Worm (Caenorhabditis elegans): ENCODE data around the gene exc-9.
A peak's percentile ranks its signal among the peaks of the same experiment; 100 is the strongest.

The exc-9 gene

ce11 chrIV:7956643-7957317, 16.0 kb upstream of the exc-9 start, which contains the start of gene csr-1:
TSS of gene csr-1 (plus strand) at chrIV:7957267.
- no peak for TF ChIP-seq mab-5 (tag; optimal IDR thresholded peaks at IDR 0.05)
- no peak for TF ChIP-seq unc-62 (GFP tag; optimal IDR thresholded peaks at IDR 0.05)
- no peak for TF ChIP-seq bed-3 (GFP tag; optimal IDR thresholded peaks at IDR 0.05)
- no peak for TF ChIP-seq mls-2 (tag; optimal IDR thresholded peaks at IDR 0.05)
- no peak for TF ChIP-seq sem-2 (GFP tag; optimal IDR thresholded peaks at IDR 0.05)
- no peak for TF ChIP-seq ztf-11 (tag; optimal IDR thresholded peaks at IDR 0.05)
- no peak for TF ChIP-seq zip-8 (tag; optimal IDR thresholded peaks at IDR 0.05)
- TF ChIP-seq nhr-12 (tag; optimal IDR thresholded peaks at IDR 0.05) = no peak
- no peak for TF ChIP-seq flh-1 (GFP tag; optimal IDR thresholded peaks at IDR 0.05)
- no peak for TF ChIP-seq snpc-4 (tag; optimal IDR thresholded peaks at IDR 0.05)
- no peak for TF ChIP-seq unc-39 (tag; optimal IDR thresholded peaks at IDR 0.05)
- no peak for TF ChIP-seq nhr-237 (tag; optimal IDR thresholded peaks at IDR 0.05)
- TF ChIP-seq tbx-8 (GFP tag; optimal IDR thresholded peaks at IDR 0.05) = no peak
- TF ChIP-seq drap-1 (GFP tag; optimal IDR thresholded peaks at IDR 0.05) = no peak
- no peak for TF ChIP-seq lin-32 (GFP tag; optimal IDR thresholded peaks at IDR 0.05)
- no peak for TF ChIP-seq ceh-39 (tag; optimal IDR thresholded peaks at IDR 0.05)
- no peak for TF ChIP-seq hlh-1 (tag; optimal IDR thresholded peaks at IDR 0.05)

- TF ChIP-seq bed-3 (GFP tag; optimal IDR thresholded peaks at IDR 0.05) (no peak), drap-1 (GFP tag; optimal IDR thresholded peaks at IDR 0.05) (no peak), ham-2 (GFP tag; optimal IDR thresholded peaks at IDR 0.05) (no peak), zip-8 (tag; optimal IDR thresholded peaks at IDR 0.05) (no peak), unc-120 (tag; optimal IDR thresholded peaks at IDR 0.05; ENCODE audit: poor library complexity, severe bottlenecking) (no peak), ceh-83 (GFP tag; optimal IDR thresholded peaks at IDR 0.05) (no peak), mab-5 (tag; optimal IDR thresholded peaks at IDR 0.05) (no peak), unc-39 (tag; optimal IDR thresholded peaks at IDR 0.05) (no peak), nhr-2 (tag; optimal IDR thresholded peaks at IDR 0.05) (no peak), unc-62 (GFP tag; optimal IDR thresholded peaks at IDR 0.05) (no peak), nhr-12 (tag; optimal IDR thresholded peaks at IDR 0.05) (no peak), mls-2 (tag; optimal IDR thresholded peaks at IDR 0.05) (no peak), pha-4 (tag; optimal IDR thresholded peaks at IDR 0.05) (no peak)
Measured at ce11 chrIV:7955849-7956248, 15.0 kb upstream of the exc-9 start, which contains the start of gene ceh-19. TSS of gene ceh-19 (minus strand) at chrIV:7955949.

ce11 chrIV:7954006-7954405, 13.2 kb upstream of the exc-9 start:
- TF ChIP-seq nhr-2 (tag; optimal IDR thresholded peaks at IDR 0.05) (no peak), drap-1 (GFP tag; optimal IDR thresholded peaks at IDR 0.05) (no peak)

- peak; percentile 70 for TF ChIP-seq lsy-2 (tag; optimal IDR thresholded peaks at IDR 0.05)
Measured at ce11 chrIV:7948290-7948689, 7.5 kb upstream of the exc-9 start, which contains the start of gene mcm-3AP. TSS of gene mcm-3AP (plus strand) at chrIV:7948672.

ce11 chrIV:7946899-7947499, 6.2 kb upstream of the exc-9 start, which contains the start of gene F20D12.12:
TSS of gene F20D12.12 (plus strand) at chrIV:7947440.
- peak; percentile 6 for TF ChIP-seq pha-4 (tag; optimal IDR thresholded peaks at IDR 0.05)
- TF ChIP-seq lsy-2 (tag; optimal IDR thresholded peaks at IDR 0.05) = peak; percentile 94
- peak; percentile 4 for TF ChIP-seq drap-1 (GFP tag; optimal IDR thresholded peaks at IDR 0.05)
- TF ChIP-seq unc-120 (tag; optimal IDR thresholded peaks at IDR 0.05; ENCODE audit: poor library complexity, severe bottlenecking) = peak; percentile 84
- peak; percentile 57 for TF ChIP-seq mep-1 (tag; optimal IDR thresholded peaks at IDR 0.05)
- peak; percentile 66 for TF ChIP-seq ces-1 (GFP tag; optimal IDR thresholded peaks at IDR 0.05)
- TF ChIP-seq sptf-1 (tag; optimal IDR thresholded peaks at IDR 0.05) = peak; percentile 61
- TF ChIP-seq mls-2 (tag; optimal IDR thresholded peaks at IDR 0.05) = peak; percentile 23
- peak; percentile 50 for TF ChIP-seq lin-13 (tag; optimal IDR thresholded peaks at IDR 0.05)

ce11 chrIV:7946457-7946856, 5.6 kb upstream of the exc-9 start, which contains the start of gene czw-1:
TSS of gene czw-1 (minus strand) at chrIV:7946825.
- TF ChIP-seq elt-1 (tag; optimal IDR thresholded peaks at IDR 0.05; ENCODE audit: borderline replicate concordance, insufficient read depth) (no peak), sem-2 (GFP tag; optimal IDR thresholded peaks at IDR 0.05) (no peak), M03D4.4 (tag; optimal IDR thresholded peaks at IDR 0.05) (no peak)
